Worm (Caenorhabditis elegans): ENCODE data around the gene popl-5.

popl-5 gene

DNA sequence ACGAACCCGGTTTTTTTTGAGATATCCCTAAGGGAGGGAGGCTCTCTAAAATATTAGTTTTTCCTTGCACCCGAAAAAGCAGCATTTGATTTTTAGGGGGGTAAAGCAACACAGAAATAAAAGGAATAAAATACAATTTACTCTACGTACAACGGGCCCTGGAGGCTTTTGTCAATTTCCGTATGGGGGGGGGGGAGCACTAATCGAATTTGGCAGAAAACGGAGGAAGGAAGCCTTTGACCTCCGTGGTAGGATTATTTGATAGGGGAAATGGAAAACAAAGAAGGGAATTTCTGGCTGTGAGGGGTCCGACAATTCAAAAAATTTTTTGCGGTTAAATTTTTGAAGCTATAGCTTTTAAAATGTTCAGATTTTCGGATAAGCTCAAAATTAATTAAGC lies 29.2 kb downstream of the popl-5 start:
- TF ChIP-seq zim-3 (tag; optimal IDR thresholded peaks at IDR 0.05) (no peak), F22D6.2 (tag; optimal IDR thresholded peaks at IDR 0.05) (no peak), pbrm-1 (GFP tag; IDR thresholded peaks at IDR 0.05) (no peak), ceh-58 (GFP tag; IDR thresholded peaks at IDR 0.05) (no peak), madf-3 (GFP tag; IDR thresholded peaks at IDR 0.05) (no peak), Y67H2A.10 (GFP tag; conservative IDR thresholded peaks at IDR 0.05) (no peak), zfh-2 (GFP tag; conservative IDR thresholded peaks at IDR 0.05) (no peak), ztf-28 (GFP tag; IDR thresholded peaks at IDR 0.05) (no peak), snpc-4 (GFP tag; optimal IDR thresholded peaks at IDR 0.05) (no peak), snpc-4 (tag; optimal IDR thresholded peaks at IDR 0.05) (no peak)

DNA sequence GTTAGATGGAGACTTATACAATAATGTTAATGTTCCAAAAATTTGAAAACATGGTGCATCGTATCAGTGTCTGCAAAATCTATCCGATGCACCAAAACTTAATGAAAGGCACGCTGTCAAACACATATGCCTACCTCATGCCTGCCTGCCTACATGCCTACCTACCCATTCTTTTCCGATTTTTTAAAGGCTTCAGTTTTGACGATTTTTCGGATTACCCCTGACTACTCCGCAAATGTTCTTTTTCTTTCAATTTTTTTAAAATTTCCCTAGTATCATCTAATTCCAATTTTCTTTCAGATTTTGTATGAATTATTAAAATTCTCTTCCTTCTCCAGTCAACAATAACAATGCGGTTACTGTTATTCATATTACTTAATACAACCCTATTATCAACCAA lies 30.6 kb downstream of the popl-5 start, which contains the start of gene plr-1:
Gene plr-1 (plus strand): TSS at position 301 of the 400 bp plus-strand sequence.
- no peak for TF ChIP-seq sea-2 (GFP tag; IDR thresholded peaks at IDR 0.05)
- TF ChIP-seq ztf-6 (GFP tag; IDR thresholded peaks at IDR 0.05), result no peak
- no peak for TF ChIP-seq lin-26 (GFP tag; IDR thresholded peaks at IDR 0.05)
- no peak for TF ChIP-seq tbx-9 (tag; optimal IDR thresholded peaks at IDR 0.05; ENCODE audit: borderline replicate concordance)
- TF ChIP-seq ceh-27 (GFP tag; optimal IDR thresholded peaks at IDR 0.05), result no peak
- no peak for TF ChIP-seq madf-10 (tag; optimal IDR thresholded peaks at IDR 0.05)
- no peak for TF ChIP-seq nfyb-1 (GFP tag; IDR thresholded peaks at IDR 0.05)
- TF ChIP-seq lsl-1 (GFP tag; optimal IDR thresholded peaks at IDR 0.05), result no peak
- TF ChIP-seq bed-2 (GFP tag; IDR thresholded peaks at IDR 0.05), result no peak
- TF ChIP-seq mes-4 (tag; optimal IDR thresholded peaks at IDR 0.05), result no peak

DNA sequence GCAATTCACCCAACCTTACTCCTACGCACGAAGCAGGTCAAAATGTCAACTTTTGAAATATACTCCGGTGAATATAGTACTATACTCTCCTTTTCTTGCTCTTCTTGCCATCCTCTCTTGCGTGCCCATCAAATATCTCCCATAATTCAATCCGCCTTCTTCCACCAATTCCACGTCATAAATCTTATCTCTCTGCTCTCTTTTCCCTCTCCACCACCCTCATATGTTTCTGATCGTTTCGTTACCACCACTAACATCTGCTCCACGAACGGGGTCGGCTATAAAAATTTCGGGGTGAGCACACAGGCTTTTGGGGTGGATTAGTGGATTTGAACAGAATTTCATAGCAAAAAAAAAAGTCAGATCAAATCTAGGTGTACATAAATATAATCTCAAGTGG lies 33.2 kb downstream of the popl-5 start:
- TF ChIP-seq ccch-3 (GFP tag; optimal IDR thresholded peaks at IDR 0.05) (no peak), nfya-2 (GFP tag; IDR thresholded peaks at IDR 0.05) (no peak), unc-62 (GFP tag; optimal IDR thresholded peaks at IDR 0.05) (no peak), madf-6 (GFP tag; IDR thresholded peaks at IDR 0.05) (no peak), hlh-26 (GFP tag; conservative IDR thresholded peaks at IDR 0.05) (no peak), ztf-25 (GFP tag; IDR thresholded peaks at IDR 0.05) (no peak), lin-26 (GFP tag; IDR thresholded peaks at IDR 0.05) (no peak), rpc-1 (optimal IDR thresholded peaks at IDR 0.05) (no peak), rpc-1 (tag; optimal IDR thresholded peaks at IDR 0.05) (no peak), ztf-28 (GFP tag; IDR thresholded peaks at IDR 0.05) (no peak), let-526 (GFP tag; IDR thresholded peaks at IDR 0.05) (no peak)

DNA sequence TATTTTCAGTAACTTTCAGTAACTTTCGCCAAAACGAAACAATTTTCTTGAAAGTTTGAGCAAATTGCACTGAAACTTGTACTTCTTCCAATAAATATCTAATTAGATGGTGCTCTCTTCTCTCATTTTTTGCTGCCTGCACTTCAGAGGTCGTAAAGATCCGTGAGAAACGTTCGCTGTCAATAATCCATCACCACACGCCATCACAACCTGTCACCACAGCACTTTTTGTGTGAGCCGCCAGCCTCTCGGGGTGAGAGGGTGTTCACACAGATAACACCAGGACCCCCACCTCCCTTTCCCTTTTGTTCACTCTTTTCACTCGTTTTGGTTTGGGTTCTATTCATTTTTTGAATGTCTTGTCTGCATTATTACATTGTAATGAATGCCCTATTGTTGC lies 34.6 kb downstream of the popl-5 start:
- no peak for TF ChIP-seq F10E7.11 (tag; optimal IDR thresholded peaks at IDR 0.05)
- no peak for TF ChIP-seq bed-2 (GFP tag; IDR thresholded peaks at IDR 0.05)
- TF ChIP-seq nhr-90 (tag; optimal IDR thresholded peaks at IDR 0.05), result no peak
- no peak for TF ChIP-seq lsy-27 (tag; optimal IDR thresholded peaks at IDR 0.05; ENCODE audit: borderline replicate concordance, insufficient read depth)
- no peak for TF ChIP-seq B0336.3 (GFP tag; IDR thresholded peaks at IDR 0.05)
- TF ChIP-seq athp-1 (tag; optimal IDR thresholded peaks at IDR 0.05), result no peak
- no peak for TF ChIP-seq ccch-3 (GFP tag; optimal IDR thresholded peaks at IDR 0.05)
- TF ChIP-seq cebp-2 (GFP tag; IDR thresholded peaks at IDR 0.05), result no peak
- TF ChIP-seq hlh-26 (GFP tag; conservative IDR thresholded peaks at IDR 0.05), result no peak
- TF ChIP-seq aptf-3 (GFP tag; IDR thresholded peaks at IDR 0.05), result no peak
- TF ChIP-seq F37B4.10 (GFP tag; IDR thresholded peaks at IDR 0.05), result no peak
- TF ChIP-seq F23B12.7 (tag; optimal IDR thresholded peaks at IDR 0.05; ENCODE audit: insufficient read depth), result no peak
- TF ChIP-seq somi-1 (GFP tag; optimal IDR thresholded peaks at IDR 0.05), result no peak
- no peak for TF ChIP-seq ZK185.1 (tag; optimal IDR thresholded peaks at IDR 0.05; ENCODE audit: poor library complexity, severe bottlenecking)
- TF ChIP-seq F49E8.2 (tag; optimal IDR thresholded peaks at IDR 0.05; ENCODE audit: insufficient read depth), result no peak
- no peak for TF ChIP-seq D2030.7 (GFP tag; IDR thresholded peaks at IDR 0.05)
- TF ChIP-seq ztf-26 (tag; optimal IDR thresholded peaks at IDR 0.05), result no peak
- no peak for TF ChIP-seq ztf-28 (GFP tag; IDR thresholded peaks at IDR 0.05)
- no peak for TF ChIP-seq T07F8.4 (tag; optimal IDR thresholded peaks at IDR 0.05)
- TF ChIP-seq nhr-27 (tag; optimal IDR thresholded peaks at IDR 0.05), result no peak

Measured in whole organism, young adult.